2 fruit fly cellular contexts compared by ENCODE assay signal in genomic region chr3R:28840620-28841019, dm6.
TF ChIP-seq lines count a peak whose summit lies in the region.

No protein-coding gene starts in this region.

TF ChIP-seq in whole organism, prepupa, 60 proteins besides CTCF, POLR2A, EP300 and RAD21:
- TF ChIP-seq Eip78C (GFP tag; lab: Kevin White, UChicago) (peak; percentile 57), Eip75B (GFP tag; optimal IDR thresholded peaks at IDR 0.05; lab: Kevin White, UChicago) (no peak), svp (GFP tag; lab: Kevin White, UChicago) (peak; percentile 69)

TF ChIP-seq in whole organism, pupa, 21 proteins besides CTCF, POLR2A, EP300 and RAD21:
- no peak for TF ChIP-seq CG8159 (tag; optimal IDR thresholded peaks at IDR 0.05; lab: Kevin White, UChicago)
- peak; percentile 58 for TF ChIP-seq EcR (GFP tag; optimal IDR thresholded peaks at IDR 0.05; lab: Kevin White, UChicago)
- 0 out of 3 replicates have a peak, but pooled peaks have one; percentile 27 for TF ChIP-seq CG4496 (GFP tag; IDR thresholded peaks at IDR 0.05; lab: Robert Waterston, UW)
